Worm (Caenorhabditis elegans): Measurements from ENCODE around the gene bra-1.

ce11 chrX:13578483-13578882, 19.8 kb upstream of the bra-1 start, which contains the start of gene F54B11.11:
- no peak for TF ChIP-seq tab-1 (GFP tag; IDR thresholded peaks at IDR 0.05)
- TF ChIP-seq ref-1 (GFP tag; conservative IDR thresholded peaks at IDR 0.05), result no peak
- TF ChIP-seq klf-2 (GFP tag; conservative IDR thresholded peaks at IDR 0.05), result no peak
- TF ChIP-seq flt-1 (GFP tag; IDR thresholded peaks at IDR 0.05), result no peak
- no peak for TF ChIP-seq med-1 (GFP tag; optimal IDR thresholded peaks at IDR 0.05; ENCODE audit: insufficient read depth)
- no peak for TF ChIP-seq cog-1 (tag; optimal IDR thresholded peaks at IDR 0.05)
- no peak for TF ChIP-seq T22C8.4 (GFP tag; IDR thresholded peaks at IDR 0.05)
- no peak for TF ChIP-seq ztf-29 (GFP tag; IDR thresholded peaks at IDR 0.05)
- no peak for TF ChIP-seq ztf-23 (GFP tag; IDR thresholded peaks at IDR 0.05)

All from whole organism, midembryonic.